Fruit fly (Drosophila melanogaster) whole organism, embryonic: ENCODE results near the gene CG2611.
A peak's percentile ranks its signal among the peaks of the same experiment; 100 is the strongest.

Experiments
- CG10209 ChIP-seq: fragments of 200-800 bp; sonication (Bioruptor generic); optimal IDR thresholded peaks from 3 replicates; lab custom pipeline; 2017; ENCODE audit warnings: missing biosample characterization, mild to moderate bottlenecking, missing genetic modification characterization, missing genetic modification reagents
- CG1024 ChIP-seq: fragments of 200-800 bp; sonication (Bioruptor generic); IDR thresholded peaks from 2 replicates; pipeline ENCODE4 v1.3.6; 2022; ENCODE audit warnings: missing biosample characterization, missing genetic modification characterization
- CG10267 ChIP-seq: fragments of 200-800 bp; sonication (Bioruptor generic); optimal IDR thresholded peaks from 2 replicates; lab custom pipeline; 2018; ENCODE audit warnings: missing biosample characterization, mild to moderate bottlenecking, missing genetic modification characterization, moderate library complexity
- CG10366 ChIP-seq: fragments of 200-800 bp; sonication (Bioruptor generic); IDR thresholded peaks from 2 replicates; pipeline ENCODE4 v1.3.6; 2022; ENCODE audit warnings: missing biosample characterization, missing genetic modification characterization
- CG10543 ChIP-seq: fragments of 200-800 bp; sonication (Bioruptor generic); optimal IDR thresholded peaks from 3 replicates; lab custom pipeline; 2017; ENCODE audit warnings: missing biosample characterization, mild to moderate bottlenecking, missing genetic modification characterization, moderate library complexity
- CG10654 ChIP-seq: fragments of 200-800 bp; sonication (Bioruptor generic); optimal IDR thresholded peaks from 2 replicates; lab custom pipeline; 2016; ENCODE audit warnings: missing biosample characterization, missing genetic modification characterization
- CG13296 ChIP-seq: fragments of 200-800 bp; sonication (Bioruptor generic); optimal IDR thresholded peaks from 3 replicates; lab custom pipeline; 2018; ENCODE audit warnings: missing biosample characterization, mild to moderate bottlenecking, missing genetic modification characterization
- CG15011 ChIP-seq: fragments of 200-800 bp; sonication (Bioruptor generic); optimal IDR thresholded peaks from 3 replicates; lab custom pipeline; 2018; ENCODE audit warnings: missing biosample characterization, mild to moderate bottlenecking, missing genetic modification characterization
- CG17186 ChIP-seq: fragments of 200-800 bp; sonication (Bioruptor generic); optimal IDR thresholded peaks from 3 replicates; lab custom pipeline; 2017; ENCODE audit warnings: missing biosample characterization, missing genetic modification reagents, missing genetic modification characterization
- CG2116 ChIP-seq: fragments of 200-800 bp; sonication (Bioruptor generic); optimal IDR thresholded peaks from 3 replicates; lab custom pipeline; 2018; ENCODE audit warnings: missing biosample characterization, mild to moderate bottlenecking, missing genetic modification characterization
- CG2120 ChIP-seq: fragments of 200-800 bp; sonication (Bioruptor generic); optimal IDR thresholded peaks from 3 replicates; lab custom pipeline; 2016; ENCODE audit warnings: missing biosample characterization, missing genetic modification characterization
- CG2202 ChIP-seq: fragments of 200-800 bp; sonication (Bioruptor generic); optimal IDR thresholded peaks from 2 replicates; lab custom pipeline; 2018; ENCODE audit warnings: missing biosample characterization, mild to moderate bottlenecking, missing genetic modification characterization
- CG2889 ChIP-seq: fragments of 200-800 bp; sonication (Bioruptor generic); IDR thresholded peaks from 3 replicates; pipeline ENCODE4 v1.3.6; 2022; ENCODE audit warnings: missing biosample characterization, missing genetic modification characterization
- CG3163 ChIP-seq: fragments of 200-800 bp; sonication (Bioruptor generic); optimal IDR thresholded peaks from 3 replicates; lab custom pipeline; 2016; ENCODE audit warnings: missing biosample characterization, missing genetic modification characterization
- CG32772 ChIP-seq: fragments of 200-800 bp; sonication (Bioruptor generic); IDR thresholded peaks from 2 replicates; pipeline ENCODE4 v1.3.6; 2022; ENCODE audit warnings: missing biosample characterization, missing genetic modification characterization
- CG3407 ChIP-seq: fragments of 200-800 bp; sonication (Bioruptor generic); optimal IDR thresholded peaks from 2 replicates; lab custom pipeline; 2018; ENCODE audit warnings: missing biosample characterization, mild to moderate bottlenecking, missing genetic modification characterization
- CG6689 ChIP-seq: fragments of 200-800 bp; sonication (Bioruptor generic); IDR thresholded peaks from 2 replicates; pipeline ENCODE4 v1.3.6; 2022; ENCODE audit warnings: missing biosample characterization, missing genetic modification characterization
- CG6854 ChIP-seq: fragments of 200-800 bp; sonication (Bioruptor generic); optimal IDR thresholded peaks from 3 replicates; lab custom pipeline; 2017; ENCODE audit warnings: missing biosample characterization, mild to moderate bottlenecking, missing genetic modification characterization
- CG7271 ChIP-seq: fragments of 200-800 bp; sonication (Bioruptor generic); optimal IDR thresholded peaks from 2 replicates; lab custom pipeline; 2018; ENCODE audit warnings: missing biosample characterization, mild to moderate bottlenecking, missing genetic modification characterization, moderate library complexity
- CG7556 ChIP-seq: fragments of 200-800 bp; sonication (Bioruptor generic); optimal IDR thresholded peaks from 2 replicates; lab custom pipeline; 2017; ENCODE audit warnings: missing biosample characterization, mild to moderate bottlenecking, missing genetic modification characterization
- CG7745 ChIP-seq: fragments of 200-800 bp; sonication (Bioruptor generic); optimal IDR thresholded peaks from 2 replicates; lab custom pipeline; 2018; ENCODE audit warnings: missing biosample characterization, mild to moderate bottlenecking, missing genetic modification characterization, moderate library complexity
- CG8281 ChIP-seq: fragments of 200-800 bp; sonication (Bioruptor generic); optimal IDR thresholded peaks from 2 replicates; lab custom pipeline; 2018; ENCODE audit warnings: missing biosample characterization, mild to moderate bottlenecking, missing genetic modification characterization, moderate library complexity
- CG9215 ChIP-seq: fragments of 200-800 bp; sonication (Bioruptor generic); IDR thresholded peaks from 2 replicates; pipeline ENCODE4 v1.3.6; 2022; ENCODE audit warnings: missing biosample characterization, missing genetic modification characterization
- CG9437 ChIP-seq: fragments of 200-800 bp; sonication (Bioruptor generic); optimal IDR thresholded peaks from 2 replicates; lab custom pipeline; 2018; ENCODE audit warnings: missing biosample characterization, mild to moderate bottlenecking, missing genetic modification characterization
- Chrac-16 ChIP-seq: fragments of 200-800 bp; sonication (Bioruptor generic); optimal IDR thresholded peaks from 3 replicates; lab custom pipeline; 2016; ENCODE audit warnings: missing biosample characterization, missing genetic modification characterization
- Fer2 ChIP-seq: fragments of 200-800 bp; sonication (Bioruptor generic); optimal IDR thresholded peaks from 2 replicates; lab custom pipeline; 2018; ENCODE audit warnings: missing biosample characterization, mild to moderate bottlenecking, missing genetic modification characterization, moderate library complexity
- Gsc ChIP-seq: fragments of 200-800 bp; sonication (Bioruptor generic); IDR thresholded peaks from 2 replicates; pipeline ENCODE4 v1.3.6; 2022; ENCODE audit warnings: missing biosample characterization, missing genetic modification characterization
- HLHmδ ChIP-seq: fragments of 200-800 bp; sonication (Bioruptor generic); optimal IDR thresholded peaks from 2 replicates; lab custom pipeline; 2018; ENCODE audit warnings: missing biosample characterization, mild to moderate bottlenecking, missing genetic modification characterization, moderate library complexity
- MBD-R2 ChIP-seq: fragments of 200-800 bp; sonication (Bioruptor generic); IDR thresholded peaks from 2 replicates; pipeline ENCODE4 v1.3.6; 2022; ENCODE audit warnings: missing biosample characterization, missing genetic modification characterization
- Max ChIP-seq: fragments of 200-800 bp; sonication (Bioruptor generic); optimal IDR thresholded peaks from 2 replicates; lab custom pipeline; 2016; ENCODE audit warnings: missing biosample characterization, mild to moderate bottlenecking, missing genetic modification characterization
- Oaz ChIP-seq: fragments of 200-800 bp; sonication (Bioruptor generic); IDR thresholded peaks from 2 replicates; pipeline ENCODE4 v1.3.6; 2022; ENCODE audit warnings: missing biosample characterization, missing genetic modification characterization
- Ravus ChIP-seq: fragments of 200-800 bp; sonication (Bioruptor generic); IDR thresholded peaks from 2 replicates; pipeline ENCODE4 v1.3.6; 2022; ENCODE audit warnings: missing biosample characterization, missing genetic modification characterization
- Ssrp ChIP-seq: fragments of 200-800 bp; sonication (Bioruptor generic); optimal IDR thresholded peaks from 2 replicates; lab custom pipeline; 2018; ENCODE audit warnings: missing biosample characterization, mild to moderate bottlenecking, missing genetic modification characterization, moderate library complexity
- btn ChIP-seq: fragments of 200-800 bp; sonication (Bioruptor generic); optimal IDR thresholded peaks from 2 replicates; lab custom pipeline; 2016; ENCODE audit warnings: missing biosample characterization, missing genetic modification characterization
- cas ChIP-seq: fragments of 200-800 bp; sonication (Bioruptor generic); IDR thresholded peaks from 2 replicates; pipeline ENCODE4 v1.3.6; 2022; ENCODE audit warnings: missing biosample characterization, missing genetic modification characterization
- chn ChIP-seq: fragments of 200-800 bp; sonication (Bioruptor generic); optimal IDR thresholded peaks from 2 replicates; lab custom pipeline; 2016; ENCODE audit warnings: missing biosample characterization, missing genetic modification characterization
- disco-r ChIP-seq: fragments of 200-800 bp; sonication (Bioruptor generic); optimal IDR thresholded peaks from 2 replicates; lab custom pipeline; 2016; ENCODE audit warnings: missing biosample characterization, missing genetic modification characterization
- ewg ChIP-seq: fragments of 200-800 bp; sonication (Bioruptor generic); optimal IDR thresholded peaks from 3 replicates; lab custom pipeline; 2017; ENCODE audit warnings: mild to moderate bottlenecking, missing biosample characterization, missing genetic modification reagents, missing genetic modification characterization
- fu2 ChIP-seq: fragments of 200-800 bp; sonication (Bioruptor generic); optimal IDR thresholded peaks from 2 replicates; lab custom pipeline; 2016; ENCODE audit warnings: missing biosample characterization, missing genetic modification characterization
- gem ChIP-seq: fragments of 200-800 bp; sonication (Bioruptor generic); optimal IDR thresholded peaks from 2 replicates; lab custom pipeline; 2019; ENCODE audit warnings: missing biosample characterization, mild to moderate bottlenecking, missing genetic modification characterization, moderate library complexity
- hbn ChIP-seq: fragments of 200-800 bp; sonication (Bioruptor generic); IDR thresholded peaks from 2 replicates; pipeline ENCODE4 v1.3.6; 2022; ENCODE audit warnings: missing biosample characterization, missing genetic modification characterization; ENCODE audit not compliant: partially characterized antibody
- inv ChIP-seq: fragments of 200-800 bp; sonication (Bioruptor generic); IDR thresholded peaks from 2 replicates; pipeline ENCODE4 v1.3.6; 2022; ENCODE audit warnings: missing biosample characterization, missing genetic modification characterization; ENCODE audit not compliant: partially characterized antibody
- mirr ChIP-seq: fragments of 200-800 bp; sonication (Bioruptor generic); optimal IDR thresholded peaks from 3 replicates; lab custom pipeline; 2018; ENCODE audit warnings: missing biosample characterization, mild to moderate bottlenecking, missing genetic modification characterization
- repo ChIP-seq: fragments of 200-800 bp; sonication (Bioruptor generic); optimal IDR thresholded peaks from 2 replicates; lab custom pipeline; 2016; ENCODE audit warnings: missing biosample characterization, missing genetic modification characterization
- rib ChIP-seq: fragments of 200-800 bp; sonication (Bioruptor generic); IDR thresholded peaks from 2 replicates; pipeline ENCODE4 v1.3.6; 2022; ENCODE audit warnings: missing biosample characterization, missing genetic modification characterization
- ro ChIP-seq: fragments of 200-800 bp; sonication (Bioruptor generic); IDR thresholded peaks from 2 replicates; pipeline ENCODE4 v1.3.6; 2022; ENCODE audit warnings: missing biosample characterization, missing genetic modification characterization
- sd ChIP-seq: fragments of 200-800 bp; sonication (Bioruptor generic); optimal IDR thresholded peaks from 3 replicates; lab custom pipeline; 2018; ENCODE audit warnings: missing biosample characterization, mild to moderate bottlenecking, missing genetic modification characterization, moderate library complexity
- seq ChIP-seq: fragments of 200-800 bp; sonication (Bioruptor generic); IDR thresholded peaks from 2 replicates; pipeline ENCODE4 v1.3.6; 2022; ENCODE audit warnings: missing biosample characterization, missing genetic modification characterization
- sim ChIP-seq: fragments of 200-800 bp; sonication (Bioruptor generic); IDR thresholded peaks from 2 replicates; pipeline ENCODE4 v1.3.6; 2022; ENCODE audit warnings: missing biosample characterization, missing genetic modification characterization
- usp ChIP-seq: fragments of >200 bp; optimal IDR thresholded peaks from 2 replicates; lab custom pipeline; 2017; ENCODE audit warnings: missing biosample characterization, missing genetic modification characterization
- vnd ChIP-seq: fragments of 200-800 bp; sonication (Bioruptor generic); IDR thresholded peaks from 3 replicates; pipeline ENCODE4 v1.3.6; 2022; ENCODE audit warnings: missing biosample characterization, missing genetic modification characterization; ENCODE audit not compliant: partially characterized antibody
- zen ChIP-seq: fragments of 200-800 bp; sonication (Bioruptor generic); optimal IDR thresholded peaks from 3 replicates; lab custom pipeline; 2018; ENCODE audit warnings: missing biosample characterization, mild to moderate bottlenecking, missing genetic modification characterization, moderate library complexity

Gene CG2611

DNA sequence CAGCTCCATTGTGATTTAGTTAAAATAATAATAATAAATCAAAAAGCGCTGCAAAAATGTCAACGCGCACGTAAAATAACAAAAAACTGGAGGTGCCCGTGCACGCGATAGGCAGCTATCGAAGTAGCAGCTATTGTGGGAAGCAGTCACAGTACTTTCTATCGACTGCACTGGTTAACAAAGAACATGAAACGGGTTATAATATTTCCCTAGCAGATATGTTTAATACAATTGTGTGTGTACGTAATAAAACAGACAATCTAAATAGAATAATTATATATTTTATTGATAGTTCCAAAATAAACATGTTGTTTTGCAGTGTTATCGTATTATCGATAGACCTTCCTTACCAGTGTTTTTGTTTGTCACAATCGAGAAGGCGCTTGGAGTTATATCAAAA, 25.9 kb downstream of the CG2611 start, which contains the start of the genes CG31678 and IKKepsilon (continued):
- TF ChIP-seq Ssrp (tag; lab: Kevin White, UChicago) (no peak), CG17186 (GFP tag; lab: Kevin White, UChicago) (peak; percentile 78), rib (GFP tag; lab: Robert Waterston, UW) (no peak), CG3407 (GFP tag; lab: Kevin White, UChicago) (no peak), Oaz (no peak), disco-r (GFP tag; lab: Kevin White, UChicago) (no peak), mirr (GFP tag; lab: Kevin White, UChicago) (no peak), seq (no peak), CG9437 (no peak), CG8281 (tag; lab: Kevin White, UChicago) (no peak), CG10543 (GFP tag; lab: Kevin White, UChicago) (no peak), CG1024 (GFP tag; lab: Robert Waterston, UW) (no peak), CG3163 (GFP tag; lab: Kevin White, UChicago) (no peak), HLHmδ (GFP tag; lab: Kevin White, UChicago) (no peak), CG13296 (GFP tag; lab: Kevin White, UChicago) (no peak), sd (no peak), CG2889 (GFP tag; lab: Robert Waterston, UW) (peak; percentile 50; the same call in 1 of the 3 replicates), MBD-R2 (peak; percentile 93), usp (GFP tag; lab: Kevin White, UChicago) (no peak), CG10654 (peak; percentile 11), ro (GFP tag; lab: Robert Waterston, UW) (no peak), CG7745 (tag; lab: Kevin White, UChicago) (no peak), CG9215 (no peak), CG10209 (GFP tag; lab: Kevin White, UChicago) (no peak), hbn (GFP tag; lab: Robert Waterston, UW) (peak; percentile 86), zen (tag; lab: Kevin White, UChicago) (no peak), CG10366 (GFP tag; lab: Robert Waterston, UW) (peak; percentile 17; the same call in 1 of the 2 replicates), inv (GFP tag; lab: Robert Waterston, UW) (peak; percentile 88), CG7556 (GFP tag; lab: Kevin White, UChicago) (no peak), Gsc (GFP tag; lab: Robert Waterston, UW) (no peak), fu2 (GFP tag; lab: Kevin White, UChicago) (no peak), vnd (GFP tag; lab: Robert Waterston, UW) (peak; percentile 95), CG10267 (tag; lab: Kevin White, UChicago) (peak; percentile 47), CG6689 (GFP tag; lab: Robert Waterston, UW) (no peak), ewg (GFP tag; lab: Kevin White, UChicago) (peak; percentile 40), CG2116 (peak; percentile 86), CG6854 (GFP tag; lab: Kevin White, UChicago) (no peak), Chrac-16 (peak; percentile 26), Fer2 (no peak), Ravus (GFP tag; lab: Robert Waterston, UW) (no peak), CG2202 (tag; lab: Kevin White, UChicago) (no peak), cas (GFP tag; lab: Robert Waterston, UW) (no peak), CG2120 (peak; percentile 60), chn (GFP tag; lab: Kevin White, UChicago) (no peak), Max (peak; percentile 61), btn (GFP tag; lab: Kevin White, UChicago) (no peak), CG15011 (GFP tag; lab: Kevin White, UChicago) (no peak), CG7271 (tag; lab: Kevin White, UChicago) (no peak), gem (no peak), sim (GFP tag; lab: Robert Waterston, UW) (no peak), repo (GFP tag; lab: Kevin White, UChicago) (no peak), CG32772 (GFP tag; lab: Robert Waterston, UW) (no peak)
